Worm (Caenorhabditis elegans) whole organism, early embryonic: ENCODE results near the gene F40F8.11.

Experiments used
- B0310.2 ChIP-seq: sonication (generic microtip); optimal IDR thresholded peaks from 2 replicates; lab custom pipeline; 2016; ENCODE audit warnings: mild to moderate bottlenecking, missing genetic modification characterization, missing compliant biosample characterization
- F13C5.2 ChIP-seq: sonication (generic microtip); optimal IDR thresholded peaks from 2 replicates; lab custom pipeline; 2017; ENCODE audit warnings: mild to moderate bottlenecking, missing genetic modification characterization, inconsistent platforms, missing compliant biosample characterization
- aly-1 ChIP-seq: sonication (generic microtip); optimal IDR thresholded peaks from 2 replicates; lab custom pipeline; 2016; ENCODE audit warnings: missing genetic modification characterization, missing compliant biosample characterization
- ama-1 ChIP-seq: fragments of 150-350 bp; optimal IDR thresholded peaks from 2 replicates; lab custom pipeline; 2014
- ceh-13 ChIP-seq: fragments of 200-800 bp; sonication (Bioruptor generic); optimal IDR thresholded peaks from 2 replicates; lab custom pipeline; 2018; ENCODE audit warnings: mild to moderate bottlenecking, missing genetic modification characterization, missing compliant biosample characterization
- ceh-36 ChIP-seq: sonication (generic microtip); optimal IDR thresholded peaks from 2 replicates; lab custom pipeline; 2016; ENCODE audit warnings: missing genetic modification characterization, inconsistent platforms, missing compliant biosample characterization
- ets-7 ChIP-seq: sonication (generic microtip); optimal IDR thresholded peaks from 2 replicates; lab custom pipeline; 2016; ENCODE audit warnings: missing genotype, missing genetic modification characterization, missing compliant biosample characterization
- flt-1 ChIP-seq: fragments of 200-800 bp; sonication (Bioruptor generic); IDR thresholded peaks from 2 replicates; pipeline ENCODE4 v1.3.6; 2022; ENCODE audit warnings: missing genetic modification characterization, missing compliant biosample characterization
- hmbx-1 ChIP-seq: sonication (generic microtip); optimal IDR thresholded peaks from 2 replicates; lab custom pipeline; 2016; ENCODE audit warnings: mild to moderate bottlenecking, missing genetic modification characterization, missing compliant biosample characterization
- hmg-4 ChIP-seq: fragments of 200-800 bp; sonication (Bioruptor generic); optimal IDR thresholded peaks from 2 replicates; lab custom pipeline; 2018; ENCODE audit warnings: mild to moderate bottlenecking, missing genetic modification characterization, missing compliant biosample characterization
- hnd-1 ChIP-seq: sonication (generic microtip); optimal IDR thresholded peaks from 2 replicates; lab custom pipeline; 2016; ENCODE audit warnings: missing genetic modification characterization, missing compliant biosample characterization
- pes-1 ChIP-seq: fragments of 200-800 bp; sonication (Bioruptor generic); IDR thresholded peaks from 2 replicates; pipeline ENCODE4 v1.3.6; 2022; ENCODE audit warnings: missing genetic modification reagents, missing genetic modification characterization, missing compliant biosample characterization
- scrt-1 ChIP-seq: fragments of 200-800 bp; sonication (Bioruptor generic); IDR thresholded peaks from 2 replicates; pipeline ENCODE4 v1.3.6; 2022; ENCODE audit warnings: missing genetic modification characterization, missing compliant biosample characterization
- sea-1 ChIP-seq: fragments of 200-800 bp; sonication (Bioruptor generic); conservative IDR thresholded peaks from 2 replicates; pipeline ENCODE4 v1.3.6; 2022; ENCODE audit warnings: missing genetic modification characterization, missing compliant biosample characterization
- tbx-11 ChIP-seq: fragments of 200-800 bp; sonication (Bioruptor generic); IDR thresholded peaks from 2 replicates; pipeline ENCODE4 v1.3.6; 2022; ENCODE audit warnings: missing genetic modification characterization, missing compliant biosample characterization
- tbx-37 ChIP-seq: fragments of 200-800 bp; sonication (Bioruptor generic); conservative IDR thresholded peaks from 2 replicates; pipeline ENCODE4 v1.3.6; 2022; ENCODE audit warnings: missing genetic modification reagents, missing genetic modification characterization, missing compliant biosample characterization
- tra-4 ChIP-seq: sonication (generic microtip); optimal IDR thresholded peaks from 2 replicates; lab custom pipeline; 2017; ENCODE audit warnings: missing genetic modification characterization, missing compliant biosample characterization

The F40F8.11 gene

ce11 chrII:11132542-11132941, at the start of gene F40F8.11:
Gene F40F8.11, minus strand, starts transcription at chrII:11132590.
- TF ChIP-seq F13C5.2 (tag; lab: Kevin White, UChicago) (no peak), hmg-4 (GFP tag; lab: Kevin White, UChicago) (no peak), pes-1 (GFP tag; lab: Robert Waterston, UW) (no peak), flt-1 (no peak), scrt-1 (GFP tag; lab: Robert Waterston, UW) (no peak), ceh-36 (tag; lab: Kevin White, UChicago) (no peak)

- no peak for TF ChIP-seq F13C5.2 (tag; lab: Kevin White, UChicago)
- no peak for TF ChIP-seq ceh-13 (GFP tag; lab: Kevin White, UChicago)
- no peak for TF ChIP-seq ets-7 (tag; lab: Kevin White, UChicago)
- no peak for TF ChIP-seq aly-1
- TF ChIP-seq tbx-37, result no peak
- TF ChIP-seq hmg-4 (GFP tag; lab: Kevin White, UChicago), result no peak
- no peak for TF ChIP-seq flt-1
- TF ChIP-seq ama-1 (lab: Kevin White, UChicago), result no peak
- TF ChIP-seq ceh-36 (tag; lab: Kevin White, UChicago), result no peak
- TF ChIP-seq hmbx-1 (tag; lab: Kevin White, UChicago), result no peak
- TF ChIP-seq scrt-1 (GFP tag; lab: Robert Waterston, UW), result no peak
- TF ChIP-seq tra-4 (tag; lab: Kevin White, UChicago), result no peak
- TF ChIP-seq sea-1 (GFP tag; lab: Robert Waterston, UW), result no peak
- no peak for TF ChIP-seq tbx-11 (GFP tag; lab: Robert Waterston, UW)
- no peak for TF ChIP-seq hnd-1
- no peak for TF ChIP-seq B0310.2 (tag; lab: Kevin White, UChicago)
- no peak for TF ChIP-seq pes-1 (GFP tag; lab: Robert Waterston, UW)
Measured at ce11 chrII:11181250-11181704, 48.9 kb upstream of the F40F8.11 start, which contains the start of gene bigr-1. Gene bigr-1, plus strand, starts transcription at chrII:11181654.

ce11 chrII:11178737-11179136, 46.3 kb upstream of the F40F8.11 start:
- TF ChIP-seq sea-1 (GFP tag; lab: Robert Waterston, UW), result no peak
- TF ChIP-seq ceh-13 (GFP tag; lab: Kevin White, UChicago), result no peak
- TF ChIP-seq hmg-4 (GFP tag; lab: Kevin White, UChicago), result no peak
- TF ChIP-seq aly-1, result no peak
- TF ChIP-seq tbx-37, result no peak
- TF ChIP-seq tra-4 (tag; lab: Kevin White, UChicago), result no peak

ce11 chrII:11177376-11177775, 45.0 kb upstream of the F40F8.11 start, which contains the start of gene F37H8.6:
Gene F37H8.6, minus strand, starts transcription at chrII:11177476.
- TF ChIP-seq tbx-37 (no peak), tbx-11 (GFP tag; lab: Robert Waterston, UW) (no peak), B0310.2 (tag; lab: Kevin White, UChicago) (no peak), hnd-1 (no peak)

- no peak for TF ChIP-seq hnd-1
- TF ChIP-seq sea-1 (GFP tag; lab: Robert Waterston, UW), result no peak
- TF ChIP-seq B0310.2 (tag; lab: Kevin White, UChicago), result no peak
- no peak for TF ChIP-seq scrt-1 (GFP tag; lab: Robert Waterston, UW)
- no peak for TF ChIP-seq ceh-13 (GFP tag; lab: Kevin White, UChicago)
- TF ChIP-seq ama-1 (lab: Kevin White, UChicago), result no peak
- no peak for TF ChIP-seq pes-1 (GFP tag; lab: Robert Waterston, UW)
- TF ChIP-seq aly-1, result no peak
- TF ChIP-seq hmg-4 (GFP tag; lab: Kevin White, UChicago), result no peak
Measured at ce11 chrII:11176441-11176840, 44.1 kb upstream of the F40F8.11 start.

- TF ChIP-seq flt-1, result no peak
- no peak for TF ChIP-seq ceh-13 (GFP tag; lab: Kevin White, UChicago)
- TF ChIP-seq aly-1, result no peak
- TF ChIP-seq B0310.2 (tag; lab: Kevin White, UChicago), result no peak
- TF ChIP-seq sea-1 (GFP tag; lab: Robert Waterston, UW), result no peak
- TF ChIP-seq F13C5.2 (tag; lab: Kevin White, UChicago), result no peak
- TF ChIP-seq tra-4 (tag; lab: Kevin White, UChicago), result no peak
- no peak for TF ChIP-seq hmg-4 (GFP tag; lab: Kevin White, UChicago)
- no peak for TF ChIP-seq scrt-1 (GFP tag; lab: Robert Waterston, UW)
- no peak for TF ChIP-seq pes-1 (GFP tag; lab: Robert Waterston, UW)
- no peak for TF ChIP-seq hnd-1
- no peak for TF ChIP-seq ets-7 (tag; lab: Kevin White, UChicago)
- no peak for TF ChIP-seq hmbx-1 (tag; lab: Kevin White, UChicago)
- TF ChIP-seq ceh-36 (tag; lab: Kevin White, UChicago), result no peak
- TF ChIP-seq tbx-37, result no peak
- TF ChIP-seq ama-1 (lab: Kevin White, UChicago), result no peak
Measured at ce11 chrII:11175347-11175746, 43.0 kb upstream of the F40F8.11 start.

- no peak for TF ChIP-seq flt-1
- TF ChIP-seq tbx-37, result no peak
- peak; percentile 38 for TF ChIP-seq hmg-4 (GFP tag; lab: Kevin White, UChicago)
Measured at ce11 chrII:11167039-11167438, 34.6 kb upstream of the F40F8.11 start.

- TF ChIP-seq tra-4 (tag; lab: Kevin White, UChicago) (no peak), B0310.2 (tag; lab: Kevin White, UChicago) (no peak), pes-1 (GFP tag; lab: Robert Waterston, UW) (peak; percentile 49; the same call in 1 of the 2 replicates), tbx-37 (no peak)
Measured at ce11 chrII:11166414-11166813, 34.0 kb upstream of the F40F8.11 start.
